Worm (Caenorhabditis elegans): Measurements from ENCODE around the gene ufbp-1.

ufbp-1 gene

ce11 chrIII:8450494-8450893, 7.1 kb upstream of the ufbp-1 start:
- TF ChIP-seq unc-42 (tag; optimal IDR thresholded peaks at IDR 0.05) (no peak), unc-55 (GFP tag; optimal IDR thresholded peaks at IDR 0.05) (no peak), eyg-1 (tag; optimal IDR thresholded peaks at IDR 0.05) (no peak), ceh-45 (GFP tag; IDR thresholded peaks at IDR 0.05) (no peak), pros-1 (tag; optimal IDR thresholded peaks at IDR 0.05) (no peak), gmeb-2 (tag; optimal IDR thresholded peaks at IDR 0.05) (no peak), pax-1 (tag; optimal IDR thresholded peaks at IDR 0.05) (no peak), ceh-34 (tag; optimal IDR thresholded peaks at IDR 0.05) (no peak)

- TF ChIP-seq ceh-34 (tag; optimal IDR thresholded peaks at IDR 0.05) (no peak), eyg-1 (tag; optimal IDR thresholded peaks at IDR 0.05) (no peak), zip-5 (tag; optimal IDR thresholded peaks at IDR 0.05) (no peak), hlh-30 (tag; optimal IDR thresholded peaks at IDR 0.05; ENCODE audit: insufficient read depth) (no peak), fax-1 (tag; optimal IDR thresholded peaks at IDR 0.05) (no peak), Y22D7AL.16 (tag; optimal IDR thresholded peaks at IDR 0.05) (no peak), K02D7.2 (tag; optimal IDR thresholded peaks at IDR 0.05) (no peak), dve-1 (tag; optimal IDR thresholded peaks at IDR 0.05) (no peak), unc-86 (tag; optimal IDR thresholded peaks at IDR 0.05) (no peak), hlh-13 (GFP tag; optimal IDR thresholded peaks at IDR 0.05) (no peak), ceh-18 (tag; optimal IDR thresholded peaks at IDR 0.05) (no peak), pax-1 (tag; optimal IDR thresholded peaks at IDR 0.05) (no peak), fkh-6 (tag; optimal IDR thresholded peaks at IDR 0.05) (no peak), hlh-8 (tag; optimal IDR thresholded peaks at IDR 0.05) (no peak)
Observed at ce11 chrIII:8449160-8449807, 5.9 kb upstream of the ufbp-1 start, which contains the start of gene mrpl-32. Gene mrpl-32, plus strand, starts transcription at chrIII:8449757.

DNA sequence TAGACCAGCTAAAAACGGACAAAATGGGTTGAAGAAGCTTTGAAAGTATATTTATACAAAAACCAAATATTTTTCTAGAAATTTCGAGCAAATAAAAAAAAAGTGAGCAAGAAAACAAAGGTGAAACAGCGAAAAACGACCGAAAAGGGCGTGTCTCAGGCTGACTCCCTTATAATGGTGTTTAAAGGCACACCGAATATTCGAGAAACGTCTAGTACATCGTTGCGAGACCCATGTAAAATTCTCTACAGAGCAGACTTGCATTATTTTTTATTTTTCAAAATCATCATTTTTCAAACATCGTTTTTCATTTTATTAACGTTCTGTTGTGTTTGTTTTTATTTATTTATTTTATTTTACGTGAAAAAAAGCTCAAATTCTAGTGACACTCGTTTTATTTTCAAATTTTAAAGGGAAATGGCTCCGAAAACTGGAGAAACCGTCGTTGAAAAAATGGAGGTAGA, 3.6 kb upstream of the ufbp-1 start, which contains the start of gene rpn-3:
TSS of gene rpn-3 (plus strand) at position 414 of the 464 bp plus-strand sequence.
- TF ChIP-seq ceh-30 (tag; optimal IDR thresholded peaks at IDR 0.05) (peak; percentile 88), nhr-232 (tag; optimal IDR thresholded peaks at IDR 0.05) (no peak), dmd-4 (tag; optimal IDR thresholded peaks at IDR 0.05; ENCODE audit: borderline replicate concordance) (no peak), ztf-16 (tag; optimal IDR thresholded peaks at IDR 0.05) (no peak), hlh-8 (tag; optimal IDR thresholded peaks at IDR 0.05) (peak; percentile 8), pqm-1 (tag; optimal IDR thresholded peaks at IDR 0.05) (peak; percentile 7), pag-3 (tag; optimal IDR thresholded peaks at IDR 0.05; ENCODE audit: borderline replicate concordance) (no peak), T23F11.4 (GFP tag; optimal IDR thresholded peaks at IDR 0.05) (no peak), pat-9 (tag; optimal IDR thresholded peaks at IDR 0.05) (no peak), ceh-14 (tag; optimal IDR thresholded peaks at IDR 0.05) (peak; percentile 27), hlh-13 (GFP tag; optimal IDR thresholded peaks at IDR 0.05) (no peak), elt-4 (tag; optimal IDR thresholded peaks at IDR 0.05) (no peak), C08G9.2 (tag; optimal IDR thresholded peaks at IDR 0.05) (no peak), pax-1 (tag; optimal IDR thresholded peaks at IDR 0.05) (peak; percentile 97), sox-2 (GFP tag; IDR thresholded peaks at IDR 0.05) (no peak; the same call in 1 of the 2 replicates), lin-11 (tag; optimal IDR thresholded peaks at IDR 0.05) (no peak), hlh-6 (tag; optimal IDR thresholded peaks at IDR 0.05) (no peak), elt-2 (tag; optimal IDR thresholded peaks at IDR 0.05) (peak; percentile 34), fax-1 (tag; optimal IDR thresholded peaks at IDR 0.05) (no peak), fkh-10 (GFP tag; optimal IDR thresholded peaks at IDR 0.05) (no peak), pros-1 (tag; optimal IDR thresholded peaks at IDR 0.05) (no peak), hlh-15 (tag; optimal IDR thresholded peaks at IDR 0.05) (no peak), madf-2 (tag; optimal IDR thresholded peaks at IDR 0.05) (no peak), Y22D7AL.16 (tag; optimal IDR thresholded peaks at IDR 0.05) (no peak), ceh-24 (tag; optimal IDR thresholded peaks at IDR 0.05) (no peak), odd-2 (tag; optimal IDR thresholded peaks at IDR 0.05) (no peak), ahr-1 (tag; optimal IDR thresholded peaks at IDR 0.05) (no peak), dve-1 (tag; optimal IDR thresholded peaks at IDR 0.05) (peak; percentile 72), unc-3 (GFP tag; conservative IDR thresholded peaks at IDR 0.05) (no peak), unc-3 (tag; optimal IDR thresholded peaks at IDR 0.05) (no peak), sox-4 (tag; optimal IDR thresholded peaks at IDR 0.05) (peak; percentile 28), sdc-2 (tag; optimal IDR thresholded peaks at IDR 0.05) (peak; percentile 3), K09A11.1 (tag; optimal IDR thresholded peaks at IDR 0.05; ENCODE audit: insufficient read depth) (peak; percentile 68), tbx-7 (tag; optimal IDR thresholded peaks at IDR 0.05) (no peak), pha-4 (tag; optimal IDR thresholded peaks at IDR 0.05) (no peak), unc-86 (tag; optimal IDR thresholded peaks at IDR 0.05) (peak; percentile 66)
